Worm (Caenorhabditis elegans) whole organism, early embryonic: ENCODE results near the gene C27H6.9.

Source experiments
- B0310.2 ChIP-seq: sonication (generic microtip); optimal IDR thresholded peaks from 2 replicates; lab custom pipeline; 2016; ENCODE audit warnings: mild to moderate bottlenecking, missing genetic modification characterization, missing compliant biosample characterization
- F13C5.2 ChIP-seq: sonication (generic microtip); optimal IDR thresholded peaks from 2 replicates; lab custom pipeline; 2017; ENCODE audit warnings: mild to moderate bottlenecking, missing genetic modification characterization, inconsistent platforms, missing compliant biosample characterization
- aly-1 ChIP-seq: sonication (generic microtip); optimal IDR thresholded peaks from 2 replicates; lab custom pipeline; 2016; ENCODE audit warnings: missing genetic modification characterization, missing compliant biosample characterization
- ama-1 ChIP-seq: fragments of 150-350 bp; optimal IDR thresholded peaks from 2 replicates; lab custom pipeline; 2014
- ceh-13 ChIP-seq: fragments of 200-800 bp; sonication (Bioruptor generic); optimal IDR thresholded peaks from 2 replicates; lab custom pipeline; 2018; ENCODE audit warnings: mild to moderate bottlenecking, missing genetic modification characterization, missing compliant biosample characterization
- ceh-36 ChIP-seq: sonication (generic microtip); optimal IDR thresholded peaks from 2 replicates; lab custom pipeline; 2016; ENCODE audit warnings: missing genetic modification characterization, inconsistent platforms, missing compliant biosample characterization
- flt-1 ChIP-seq: fragments of 200-800 bp; sonication (Bioruptor generic); IDR thresholded peaks from 2 replicates; pipeline ENCODE4 v1.3.6; 2022; ENCODE audit warnings: missing genetic modification characterization, missing compliant biosample characterization
- hmbx-1 ChIP-seq: sonication (generic microtip); optimal IDR thresholded peaks from 2 replicates; lab custom pipeline; 2016; ENCODE audit warnings: mild to moderate bottlenecking, missing genetic modification characterization, missing compliant biosample characterization
- hmg-4 ChIP-seq: fragments of 200-800 bp; sonication (Bioruptor generic); optimal IDR thresholded peaks from 2 replicates; lab custom pipeline; 2018; ENCODE audit warnings: mild to moderate bottlenecking, missing genetic modification characterization, missing compliant biosample characterization
- hnd-1 ChIP-seq: sonication (generic microtip); optimal IDR thresholded peaks from 2 replicates; lab custom pipeline; 2016; ENCODE audit warnings: missing genetic modification characterization, missing compliant biosample characterization
- tra-4 ChIP-seq: sonication (generic microtip); optimal IDR thresholded peaks from 2 replicates; lab custom pipeline; 2017; ENCODE audit warnings: missing genetic modification characterization, missing compliant biosample characterization

- TF ChIP-seq tra-4 (tag; lab: Kevin White, UChicago) (no peak), aly-1 (tag; lab: Kevin White, UChicago) (no peak), hnd-1 (tag; lab: Kevin White, UChicago) (no peak), ama-1 (no peak), hmbx-1 (tag; lab: Kevin White, UChicago) (no peak), hmg-4 (GFP tag; lab: Kevin White, UChicago) (peak; percentile 31), ceh-13 (GFP tag; lab: Kevin White, UChicago) (no peak), ceh-36 (tag; lab: Kevin White, UChicago) (no peak), flt-1 (GFP tag; lab: Robert Waterston, UW) (no peak), F13C5.2 (tag; lab: Kevin White, UChicago) (no peak), B0310.2 (tag; lab: Kevin White, UChicago) (no peak)
Measured at ce11 chrV:9964152-9964785, 18.4 kb upstream of the C27H6.9 start.
